Worm (Caenorhabditis elegans) whole organism, late embryonic: ENCODE measurements around the gene F36D4.5.

Source experiments
- C38D4.7 ChIP-seq: fragments of 200-800 bp; sonication (Bioruptor generic); optimal IDR thresholded peaks from 2 replicates; lab custom pipeline; 2018; ENCODE audit warnings: mild to moderate bottlenecking, missing genetic modification characterization, moderate library complexity, missing compliant biosample characterization
- K09A11.1 ChIP-seq: sonication (generic microtip); optimal IDR thresholded peaks from 2 replicates; lab custom pipeline; 2017; ENCODE audit warnings: antibody characterized with exemption, mild to moderate bottlenecking, missing genetic modification characterization, missing compliant biosample characterization; ENCODE audit not compliant: insufficient read depth
- Y22D7AL.16 ChIP-seq: sonication (generic microtip); optimal IDR thresholded peaks from 2 replicates; lab custom pipeline; 2016; ENCODE audit warnings: missing genetic modification characterization, missing compliant biosample characterization
- ceh-18 ChIP-seq: sonication (generic microtip); optimal IDR thresholded peaks from 2 replicates; lab custom pipeline; 2016; ENCODE audit warnings: missing genetic modification characterization, missing compliant biosample characterization
- ceh-19 ChIP-seq: fragments of 200-800 bp; sonication (Bioruptor generic); optimal IDR thresholded peaks from 2 replicates; lab custom pipeline; 2018; ENCODE audit warnings: mild to moderate bottlenecking, missing genetic modification characterization, missing compliant biosample characterization
- ceh-24 ChIP-seq: sonication (generic microtip); optimal IDR thresholded peaks from 2 replicates; lab custom pipeline; 2016; ENCODE audit warnings: mild to moderate bottlenecking, missing genetic modification characterization, missing compliant biosample characterization
- ceh-31 ChIP-seq: sonication (generic microtip); optimal IDR thresholded peaks from 2 replicates; lab custom pipeline; 2016; ENCODE audit warnings: missing genetic modification characterization, missing compliant biosample characterization
- ceh-34 ChIP-seq: sonication (generic microtip); optimal IDR thresholded peaks from 2 replicates; lab custom pipeline; 2016; ENCODE audit warnings: mild to moderate bottlenecking, missing genetic modification characterization, missing compliant biosample characterization
- ceh-45 ChIP-seq: fragments of 200-800 bp; sonication (Bioruptor generic); IDR thresholded peaks from 2 replicates; pipeline ENCODE4 v1.3.6; 2022; ENCODE audit warnings: missing genetic modification reagents, missing genetic modification characterization, missing compliant biosample characterization
- elt-2 ChIP-seq: sonication (generic microtip); optimal IDR thresholded peaks from 2 replicates; lab custom pipeline; 2016; ENCODE audit warnings: missing genetic modification reagents, missing genetic modification characterization, missing compliant biosample characterization
- ets-4 ChIP-seq: sonication (generic microtip); optimal IDR thresholded peaks from 2 replicates; lab custom pipeline; 2016; ENCODE audit warnings: missing genetic modification characterization, missing compliant biosample characterization
- eyg-1 ChIP-seq: sonication (generic microtip); optimal IDR thresholded peaks from 2 replicates; lab custom pipeline; 2016; ENCODE audit warnings: missing genotype, missing genetic modification characterization, missing compliant biosample characterization
- fkh-6 ChIP-seq: sonication (generic microtip); optimal IDR thresholded peaks from 2 replicates; lab custom pipeline; 2016; ENCODE audit warnings: missing genetic modification characterization, missing compliant biosample characterization
- hlh-15 ChIP-seq: sonication (generic microtip); optimal IDR thresholded peaks from 2 replicates; lab custom pipeline; 2016; ENCODE audit warnings: missing genetic modification characterization, missing compliant biosample characterization
- hlh-6 ChIP-seq: sonication (generic microtip); optimal IDR thresholded peaks from 2 replicates; lab custom pipeline; 2016; ENCODE audit warnings: missing genotype, missing genetic modification characterization, missing compliant biosample characterization
- hlh-8 ChIP-seq: sonication (generic microtip); optimal IDR thresholded peaks from 2 replicates; lab custom pipeline; 2016; ENCODE audit warnings: missing genotype, missing genetic modification characterization, missing compliant biosample characterization
- lim-6 ChIP-seq: sonication (generic microtip); optimal IDR thresholded peaks from 2 replicates; lab custom pipeline; 2016; ENCODE audit warnings: missing genetic modification characterization, missing compliant biosample characterization
- lin-11 ChIP-seq: fragments of 200-800 bp; sonication (Bioruptor generic); optimal IDR thresholded peaks from 2 replicates; lab custom pipeline; 2018; ENCODE audit warnings: mild to moderate bottlenecking, missing genetic modification characterization, missing compliant biosample characterization
- mec-3 ChIP-seq: sonication (generic microtip); optimal IDR thresholded peaks from 2 replicates; lab custom pipeline; 2016; ENCODE audit warnings: borderline replicate concordance, missing genetic modification characterization, missing compliant biosample characterization
- nhr-232 ChIP-seq: sonication (generic microtip); optimal IDR thresholded peaks from 2 replicates; lab custom pipeline; 2016; ENCODE audit warnings: missing genetic modification characterization, missing compliant biosample characterization
- npax-4 ChIP-seq: sonication (generic microtip); optimal IDR thresholded peaks from 2 replicates; lab custom pipeline; 2016; ENCODE audit warnings: missing genetic modification characterization, missing compliant biosample characterization
- pag-3 ChIP-seq: sonication (generic microtip); optimal IDR thresholded peaks from 2 replicates; lab custom pipeline; 2016; ENCODE audit warnings: missing compliant biosample characterization, missing genetic modification characterization, borderline replicate concordance
- pat-9 ChIP-seq: fragments of 200-800 bp; sonication (Bioruptor generic); optimal IDR thresholded peaks from 2 replicates; lab custom pipeline; 2018; ENCODE audit warnings: mild to moderate bottlenecking, missing genetic modification characterization, moderate library complexity, missing compliant biosample characterization
- pqm-1 ChIP-seq: sonication (generic microtip); optimal IDR thresholded peaks from 2 replicates; lab custom pipeline; 2016; ENCODE audit warnings: missing genetic modification characterization, missing compliant biosample characterization
- pros-1 ChIP-seq: fragments of 150-350 bp; optimal IDR thresholded peaks from 2 replicates; lab custom pipeline; 2014; ENCODE audit warnings: missing biosample characterization, missing genetic modification reagents, missing genetic modification characterization
- ref-2 ChIP-seq: sonication (generic microtip); optimal IDR thresholded peaks from 2 replicates; lab custom pipeline; 2016; ENCODE audit warnings: missing genetic modification characterization, missing compliant biosample characterization
- tbx-2 ChIP-seq: sonication (generic microtip); optimal IDR thresholded peaks from 2 replicates; lab custom pipeline; 2016; ENCODE audit warnings: missing genetic modification characterization, missing compliant biosample characterization
- unc-3 ChIP-seq, 2 experiments: fragments of 200-800 bp in 1 of 2; sonication (Bioruptor generic) in 1 of 2; sonication (generic microtip) in 1 of 2; conservative IDR thresholded peaks in 1 of 2; optimal IDR thresholded peaks in 1 of 2; 2 replicates each; pipeline versions ENCODE4 v1.3.6 to Lab custom; 2016 to 2022; ENCODE audit warnings: missing compliant biosample characterization in 2 of 2, missing genetic modification characterization in 2 of 2, missing genetic modification reagents in 1 of 2
- unc-42 ChIP-seq: sonication (generic microtip); optimal IDR thresholded peaks from 2 replicates; lab custom pipeline; 2016; ENCODE audit warnings: missing genotype, missing genetic modification characterization, missing compliant biosample characterization
- unc-55 ChIP-seq: sonication (generic microtip); optimal IDR thresholded peaks from 2 replicates; lab custom pipeline; 2017; ENCODE audit warnings: missing biosample characterization, missing genetic modification reagents, missing genetic modification characterization
- unc-86 ChIP-seq: sonication (generic microtip); optimal IDR thresholded peaks from 2 replicates; lab custom pipeline; 2016; ENCODE audit warnings: missing genetic modification characterization, missing compliant biosample characterization
- zip-5 ChIP-seq: sonication (generic microtip); optimal IDR thresholded peaks from 2 replicates; lab custom pipeline; 2016; ENCODE audit warnings: missing genetic modification characterization, missing compliant biosample characterization

Gene F36D4.5

ce11 chrV:9422745-9423144 is 2.9 kb downstream of the F36D4.5 start:
- TF ChIP-seq ceh-34 (peak; percentile 13), ref-2 (peak; percentile 56), ceh-24 (no peak), ets-4 (tag; lab: Kevin White, UChicago) (peak; percentile 54), ceh-19 (GFP tag; lab: Kevin White, UChicago) (peak; percentile 69), tbx-2 (tag; lab: Kevin White, UChicago) (peak; percentile 59), hlh-6 (peak; percentile 44), ceh-31 (peak; percentile 26), npax-4 (no peak), ceh-45 (GFP tag; lab: Robert Waterston, UW) (no peak)

- TF ChIP-seq zip-5 (tag; lab: Kevin White, UChicago), result no peak
- no peak for TF ChIP-seq ceh-19 (GFP tag; lab: Kevin White, UChicago)
- TF ChIP-seq eyg-1 (tag; lab: Kevin White, UChicago), result no peak
- no peak for TF ChIP-seq ceh-18 (tag; lab: Kevin White, UChicago)
- TF ChIP-seq ceh-45 (GFP tag; lab: Robert Waterston, UW), result no peak
- TF ChIP-seq npax-4, result no peak
- TF ChIP-seq, all 69 proteins: peak for 0
These were observed 9.0 kb downstream of the F36D4.5 start, which contains the start of gene F36D4.1 for ce11 chrV:9416624-9417023. TSS of gene F36D4.1 (plus strand) at chrV:9416924.

ce11 chrV:9414516-9414915 is 11.1 kb downstream of the F36D4.5 start, which contains the start of gene F36D4.4:
TSS of gene F36D4.4 (minus strand) at chrV:9414616.
- TF ChIP-seq pag-3 (tag; lab: Kevin White, UChicago) (no peak), unc-42 (tag; lab: Kevin White, UChicago) (no peak), pqm-1 (no peak), hlh-6 (no peak), Y22D7AL.16 (no peak), lin-11 (no peak), K09A11.1 (no peak), unc-86 (no peak), nhr-232 (tag; lab: Kevin White, UChicago) (no peak), tbx-2 (tag; lab: Kevin White, UChicago) (no peak), zip-5 (tag; lab: Kevin White, UChicago) (no peak), C38D4.7 (GFP tag; lab: Kevin White, UChicago) (no peak), unc-55 (GFP tag; lab: Kevin White, UChicago) (no peak)

- TF ChIP-seq unc-42 (tag; lab: Kevin White, UChicago) (peak; percentile 50), hlh-15 (tag; lab: Kevin White, UChicago) (no peak)
These were observed 16.7 kb downstream of the F36D4.5 start for ce11 chrV:9408869-9409268.

ce11 chrV:9406890-9407289 is 18.7 kb downstream of the F36D4.5 start:
- TF ChIP-seq pat-9 (tag; lab: Kevin White, UChicago), result no peak

ce11 chrV:9399886-9400373 is 25.7 kb downstream of the F36D4.5 start, which contains the start of gene trpp-4:
TSS of gene trpp-4 (plus strand) at chrV:9400327.
- TF ChIP-seq unc-42 (tag; lab: Kevin White, UChicago), result peak; percentile 54
- TF ChIP-seq mec-3 (tag; lab: Kevin White, UChicago), result no peak

ce11 chrV:9394938-9395639 is 30.5 kb downstream of the F36D4.5 start:
- TF ChIP-seq elt-2 (tag; lab: Kevin White, UChicago), result no peak
- no peak for TF ChIP-seq hlh-8 (tag; lab: Kevin White, UChicago)
- no peak for TF ChIP-seq ceh-24
- TF ChIP-seq ceh-31, result peak; percentile 77
- no peak for TF ChIP-seq unc-3 (GFP tag; conservative IDR thresholded peaks at IDR 0.05; lab: Robert Waterston, UW)
- no peak for TF ChIP-seq unc-3 (tag; optimal IDR thresholded peaks at IDR 0.05; lab: Kevin White, UChicago)
- no peak for TF ChIP-seq lim-6
- TF ChIP-seq fkh-6 (tag; lab: Kevin White, UChicago), result no peak
- TF ChIP-seq pros-1 (tag; lab: Kevin White, UChicago), result no peak
- TF ChIP-seq, all 69 proteins: peak for 1
